Fruit fly (Drosophila melanogaster): ENCODE results near the gene CG42296.

- TF ChIP-seq CG32006 (GFP tag; optimal IDR thresholded peaks at IDR 0.05): no peak
- no peak for TF ChIP-seq Sox14 (GFP tag; optimal IDR thresholded peaks at IDR 0.05)
Observed at dm6 chr2L:2015204-2015603, 20.6 kb downstream of the CG42296 start.

Data from whole organism, prepupa.